Fruit fly (Drosophila melanogaster) whole organism, prepupa: ENCODE measurements around the gene Grl36b.
A peak's percentile ranks its signal among the peaks of the same experiment; 100 is the strongest.

Experiments
- Blimp-1 ChIP-seq: fragments of 200-800 bp; sonication (Bioruptor generic); optimal IDR thresholded peaks from 3 replicates; lab custom pipeline; 2017; ENCODE audit warnings: missing biosample characterization, missing genetic modification characterization, mild to moderate bottlenecking, moderate library complexity, missing genetic modification reagents
- CG10669 ChIP-seq: fragments of 200-800 bp; sonication (Bioruptor generic); optimal IDR thresholded peaks from 3 replicates; lab custom pipeline; 2018; ENCODE audit warnings: missing biosample characterization, mild to moderate bottlenecking, missing genetic modification characterization, moderate library complexity
- CG11762 ChIP-seq: fragments of 200-800 bp; sonication (Bioruptor generic); optimal IDR thresholded peaks from 3 replicates; lab custom pipeline; 2016; ENCODE audit warnings: missing biosample characterization, missing genetic modification characterization; ENCODE audit not compliant: insufficient read depth
- CG15336 ChIP-seq: fragments of 200-800 bp; sonication (Bioruptor generic); IDR thresholded peaks from 2 replicates; pipeline ENCODE4 v1.3.6; 2022; ENCODE audit warnings: missing biosample characterization, missing genetic modification characterization
- CG1621 ChIP-seq: fragments of 200-800 bp; sonication (Bioruptor generic); optimal IDR thresholded peaks from 3 replicates; lab custom pipeline; 2018; ENCODE audit warnings: missing biosample characterization, mild to moderate bottlenecking, missing genetic modification characterization
- CG3032 ChIP-seq: fragments of 200-800 bp; optimal IDR thresholded peaks from 2 replicates; lab custom pipeline; 2019; ENCODE audit warnings: missing biosample characterization, mild to moderate bottlenecking, missing genetic modification characterization, moderate library complexity
- CG34406 ChIP-seq: fragments of 200-800 bp; sonication (Bioruptor generic); optimal IDR thresholded peaks from 3 replicates; lab custom pipeline; 2016; ENCODE audit warnings: missing biosample characterization, missing genetic modification characterization
- CG6792 ChIP-seq: fragments of 200-800 bp; sonication (Bioruptor generic); optimal IDR thresholded peaks from 3 replicates; lab custom pipeline; 2016; ENCODE audit warnings: missing biosample characterization, missing genetic modification characterization
- CG6808 ChIP-seq: fragments of 200-800 bp; sonication (Bioruptor generic); optimal IDR thresholded peaks from 3 replicates; lab custom pipeline; 2017; ENCODE audit warnings: missing biosample characterization, missing genetic modification characterization, mild to moderate bottlenecking, moderate library complexity, missing genetic modification reagents
- CG7368 ChIP-seq: fragments of 200-800 bp; sonication (Bioruptor generic); optimal IDR thresholded peaks from 3 replicates; lab custom pipeline; 2016; ENCODE audit warnings: missing biosample characterization, missing genetic modification characterization
- CG8119 ChIP-seq: fragments of 200-800 bp; sonication (Bioruptor generic); IDR thresholded peaks from 3 replicates; pipeline ENCODE4 v1.3.6; 2022; ENCODE audit warnings: missing biosample characterization, missing genetic modification characterization
- CG8632 ChIP-seq: fragments of 200-800 bp; sonication (Bioruptor generic); optimal IDR thresholded peaks from 3 replicates; lab custom pipeline; 2016; ENCODE audit warnings: missing biosample characterization, missing genetic modification characterization
- Eip78C ChIP-seq: fragments of 200-800 bp; sonication (Bioruptor generic); peaks from one replicate; lab custom pipeline; 2016; ENCODE audit warnings: missing biosample characterization, missing genetic modification characterization
- Eip93F ChIP-seq: fragments of 200-800 bp; sonication (Bioruptor generic); optimal IDR thresholded peaks from 2 replicates; lab custom pipeline; 2016; ENCODE audit warnings: missing biosample characterization, mild to moderate bottlenecking, missing genetic modification characterization
- Hr38 ChIP-seq: sonication (Bioruptor generic); optimal IDR thresholded peaks from 2 replicates; lab custom pipeline; 2016; ENCODE audit warnings: missing biosample characterization, missing genetic modification characterization
- Hr39 ChIP-seq: fragments of 200-800 bp; sonication (Bioruptor generic); optimal IDR thresholded peaks from 2 replicates; lab custom pipeline; 2016; ENCODE audit warnings: missing biosample characterization, missing genetic modification characterization
- Met ChIP-seq: fragments of 200-800 bp; sonication (Bioruptor generic); optimal IDR thresholded peaks from 3 replicates; lab custom pipeline; 2016; ENCODE audit warnings: missing biosample characterization, missing genetic modification characterization
- Smox ChIP-seq: fragments of 200-800 bp; sonication (Bioruptor generic); optimal IDR thresholded peaks from 3 replicates; lab custom pipeline; 2016; ENCODE audit warnings: missing biosample characterization, missing genetic modification characterization
- Sox102F ChIP-seq: fragments of 200-800 bp; sonication (Bioruptor generic); optimal IDR thresholded peaks from 2 replicates; lab custom pipeline; 2016; ENCODE audit warnings: missing biosample characterization, mild to moderate bottlenecking, missing genetic modification characterization
- Sox15 ChIP-seq: fragments of 200-800 bp; sonication (Bioruptor generic); optimal IDR thresholded peaks from 3 replicates; lab custom pipeline; 2016; ENCODE audit warnings: missing biosample characterization, missing genetic modification characterization
- acj6 ChIP-seq: fragments of 200-800 bp; sonication (Bioruptor generic); optimal IDR thresholded peaks from 3 replicates; lab custom pipeline; 2016; ENCODE audit warnings: missing biosample characterization, missing genetic modification characterization
- dsx ChIP-seq: fragments of 200-800 bp; optimal IDR thresholded peaks from 3 replicates; lab custom pipeline; 2019; ENCODE audit warnings: missing biosample characterization, mild to moderate bottlenecking, missing genetic modification characterization, moderate library complexity; ENCODE audit not compliant: poor library complexity, severe bottlenecking
- esn ChIP-seq: fragments of 200-800 bp; sonication (Bioruptor generic); optimal IDR thresholded peaks from 2 replicates; lab custom pipeline; 2016; ENCODE audit warnings: missing biosample characterization, mild to moderate bottlenecking, missing genetic modification characterization, moderate library complexity
- fd59A ChIP-seq: fragments of 200-800 bp; sonication (Bioruptor generic); optimal IDR thresholded peaks from 2 replicates; lab custom pipeline; 2017; ENCODE audit warnings: missing biosample characterization, mild to moderate bottlenecking, missing genetic modification characterization, missing genetic modification reagents
- fd85E ChIP-seq: fragments of 200-800 bp; sonication (Bioruptor generic); optimal IDR thresholded peaks from 3 replicates; lab custom pipeline; 2016; ENCODE audit warnings: missing biosample characterization, missing genetic modification characterization
- fkh ChIP-seq: fragments of 200-800 bp; sonication (Bioruptor generic); optimal IDR thresholded peaks from 3 replicates; lab custom pipeline; 2017; ENCODE audit warnings: missing biosample characterization, mild to moderate bottlenecking, missing genetic modification characterization, moderate library complexity
- lz ChIP-seq: fragments of 200-800 bp; sonication (Bioruptor generic); optimal IDR thresholded peaks from 3 replicates; lab custom pipeline; 2016; ENCODE audit warnings: missing biosample characterization, missing genetic modification characterization
- net ChIP-seq: fragments of 200-800 bp; sonication (Bioruptor generic); optimal IDR thresholded peaks from 3 replicates; lab custom pipeline; 2016; ENCODE audit warnings: missing biosample characterization, missing genetic modification characterization
- pdm3 ChIP-seq: fragments of 200-800 bp; sonication (Bioruptor generic); optimal IDR thresholded peaks from 3 replicates; lab custom pipeline; 2016; ENCODE audit warnings: missing biosample characterization, missing genetic modification characterization
- salr ChIP-seq, 2 experiments: fragments of 200-800 bp; sonication (Bioruptor generic); optimal IDR thresholded peaks; 3 replicates each; lab custom pipeline; 2016 to 2018; ENCODE audit warnings: missing biosample characterization in 2 of 2, missing genetic modification characterization in 2 of 2, mild to moderate bottlenecking in 1 of 2
- ss ChIP-seq, 2 experiments: fragments of 200-800 bp; sonication (Bioruptor generic); optimal IDR thresholded peaks; 2 replicates in 1 of 2; 3 replicates in 1 of 2; lab custom pipeline; 2017 to 2018; ENCODE audit warnings: mild to moderate bottlenecking in 2 of 2, missing biosample characterization in 2 of 2, missing genetic modification characterization in 2 of 2, moderate library complexity in 1 of 2
- svp ChIP-seq: fragments of 200-800 bp; sonication (Bioruptor generic); peaks from one replicate; lab custom pipeline; 2016; ENCODE audit warnings: missing biosample characterization, missing genetic modification characterization
- vri ChIP-seq: fragments of 200-800 bp; sonication (Bioruptor generic); optimal IDR thresholded peaks from 3 replicates; lab custom pipeline; 2016; ENCODE audit warnings: missing biosample characterization, mild to moderate bottlenecking, missing genetic modification characterization

The Grl36b gene

DNA sequence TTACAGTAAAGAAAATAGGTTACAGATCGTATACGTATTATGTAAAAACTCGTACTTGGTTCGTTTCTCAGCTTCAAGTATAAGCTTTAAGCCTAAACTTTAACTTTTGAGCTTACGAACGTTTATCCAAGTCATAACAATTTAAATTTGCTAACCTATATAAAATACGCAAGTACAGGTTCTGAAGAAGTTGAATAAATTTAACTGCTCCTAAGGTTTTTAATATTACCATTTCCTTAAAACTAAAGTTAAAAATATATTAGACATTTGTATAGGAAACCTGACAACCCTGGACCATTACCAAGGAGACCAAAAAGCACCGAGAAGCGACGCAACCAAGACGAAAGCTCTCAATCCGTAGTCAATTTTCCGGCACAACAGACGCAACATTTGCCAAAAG, 5.9 kb downstream of the Grl36b start, which contains the start of gene CG5758 (continued):
- no peak for TF ChIP-seq Sox102F
- TF ChIP-seq lz = peak; percentile 29
- TF ChIP-seq svp = peak; percentile 87
- TF ChIP-seq CG8632 (GFP tag; lab: Kevin White, UChicago) = no peak
- no peak for TF ChIP-seq fd85E (GFP tag; lab: Kevin White, UChicago)
- TF ChIP-seq CG7368 (GFP tag; lab: Kevin White, UChicago) = no peak
- peak; percentile 79 for TF ChIP-seq CG1621 (tag; lab: Kevin White, UChicago)
- TF ChIP-seq CG6808 (GFP tag; lab: Kevin White, UChicago) = no peak
- TF ChIP-seq dsx (GFP tag; lab: Kevin White, UChicago) = no peak
- no peak for TF ChIP-seq CG34406
- TF ChIP-seq CG8119 (GFP tag; lab: Robert Waterston, UW) = peak; percentile 16; the same call in 1 of the 3 replicates
- TF ChIP-seq Sox15 = no peak

DNA sequence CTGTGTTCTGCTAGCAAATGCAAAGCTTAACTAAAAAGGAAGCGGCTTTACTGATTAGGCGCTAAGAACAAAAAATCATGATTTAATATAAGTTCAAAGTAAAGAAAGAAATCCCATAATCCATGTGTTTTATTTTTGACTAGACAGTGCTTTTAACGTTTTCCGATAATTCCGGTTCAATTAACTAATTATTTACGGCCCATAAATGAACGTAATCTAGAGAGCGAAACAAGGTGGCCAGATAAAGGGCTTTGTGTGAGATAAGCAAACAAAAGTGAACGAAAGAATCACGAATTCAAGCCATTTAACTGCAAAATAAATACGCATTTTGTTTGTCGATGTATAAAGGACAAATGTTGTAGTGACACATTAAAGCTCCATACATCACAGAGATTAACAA, 10.4 kb downstream of the Grl36b start:
- TF ChIP-seq Hr38 (GFP tag; lab: Kevin White, UChicago) = no peak
- TF ChIP-seq vri (GFP tag; lab: Kevin White, UChicago) = peak; percentile 31
- TF ChIP-seq svp = peak; percentile 54
- peak; percentile 13 for TF ChIP-seq fkh (GFP tag; lab: Kevin White, UChicago)
- TF ChIP-seq CG11762 (GFP tag; lab: Kevin White, UChicago) = no peak

DNA sequence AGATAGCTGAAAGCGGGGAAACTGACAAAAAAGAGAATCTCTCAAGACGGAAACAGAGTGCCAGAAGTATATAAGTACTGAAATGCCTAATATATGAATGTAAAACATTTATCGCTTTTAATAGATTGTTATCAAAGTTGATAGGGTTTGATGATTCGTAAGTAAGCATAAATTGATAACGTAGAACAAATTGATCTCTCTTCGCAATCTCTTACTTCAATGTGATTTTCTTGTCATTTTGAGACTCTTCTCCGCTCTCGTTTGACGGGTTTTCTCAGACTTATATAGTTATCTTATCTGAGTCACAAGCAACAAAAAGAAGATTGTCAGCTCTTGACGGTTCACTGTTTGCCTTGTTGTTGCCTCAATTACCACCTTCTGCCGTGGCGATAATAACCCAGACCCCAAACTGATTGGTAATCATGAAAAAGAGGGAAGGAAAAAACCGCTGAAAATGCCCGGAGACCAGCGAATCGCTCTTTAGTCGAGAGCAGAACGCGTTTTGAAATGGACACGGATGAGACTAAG, 11.3 kb downstream of the Grl36b start, which contains the start of gene CG15152:
TSS of gene CG15152 (plus strand) at position 372 of the 528 bp plus-strand sequence.
- TF ChIP-seq dsx (GFP tag; lab: Kevin White, UChicago) (no peak), vri (GFP tag; lab: Kevin White, UChicago) (peak; percentile 22), Eip78C (peak; percentile 6), svp (peak; percentile 77), Eip93F (peak; percentile 48), fkh (GFP tag; lab: Kevin White, UChicago) (no peak)

DNA sequence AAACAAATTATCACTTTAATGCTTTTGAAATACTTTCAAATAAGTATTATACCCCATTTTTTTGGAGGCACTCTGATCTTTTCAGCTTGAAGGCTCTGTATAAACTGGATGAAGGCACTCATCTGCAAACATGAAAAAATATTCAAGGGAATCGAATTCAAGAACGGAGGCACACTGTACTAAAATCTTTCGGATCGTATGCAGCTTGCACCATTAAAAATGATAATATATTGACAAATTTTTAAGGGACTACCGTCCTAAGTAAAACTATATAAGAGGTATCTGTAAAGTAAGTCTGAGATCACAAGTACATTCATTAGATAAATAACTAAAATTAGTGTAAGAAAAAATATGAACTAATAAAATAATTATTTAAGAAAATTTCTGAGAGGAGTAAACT, 12.5 kb downstream of the Grl36b start, which contains the start of gene CG44476:
TSS of gene CG44476 (minus strand) at position 101 of the 400 bp plus-strand sequence.
- TF ChIP-seq acj6 (GFP tag; lab: Kevin White, UChicago) (no peak), Hr39 (no peak), CG8119 (GFP tag; lab: Robert Waterston, UW) (no peak), CG10669 (no peak), fd85E (GFP tag; lab: Kevin White, UChicago) (no peak), Sox15 (no peak)
- TF ChIP-seq, all 60 proteins: peak for 0

DNA sequence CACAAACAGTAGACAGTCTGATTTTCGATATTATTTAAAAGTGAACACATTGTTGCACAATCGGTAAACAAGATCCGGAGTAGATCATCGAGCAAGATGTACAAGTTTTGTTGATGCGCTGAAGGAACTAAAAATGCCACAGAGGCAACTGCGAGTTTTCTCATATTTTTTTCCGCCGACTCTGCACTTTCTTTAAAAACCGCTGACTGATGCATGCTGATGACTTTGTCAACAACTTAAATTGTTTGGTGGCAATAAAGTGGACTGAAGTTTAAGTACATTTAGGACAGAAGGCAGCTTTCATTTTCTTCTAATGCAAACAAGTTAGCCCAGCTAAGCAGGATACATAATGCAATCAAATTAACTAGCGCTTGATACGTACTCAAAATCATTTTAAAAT, 13.1 kb downstream of the Grl36b start:
- no peak for TF ChIP-seq Smox
- no peak for TF ChIP-seq fkh (GFP tag; lab: Kevin White, UChicago)
- TF ChIP-seq CG34406 = no peak
- no peak for TF ChIP-seq Sox15
- no peak for TF ChIP-seq Met (GFP tag; lab: Kevin White, UChicago)
- no peak for TF ChIP-seq pdm3 (GFP tag; lab: Kevin White, UChicago)
- no peak for TF ChIP-seq fd59A (GFP tag; lab: Kevin White, UChicago)
- no peak for TF ChIP-seq net (GFP tag; lab: Kevin White, UChicago)
- no peak for TF ChIP-seq CG6792 (GFP tag; lab: Kevin White, UChicago)
- no peak for TF ChIP-seq CG3032 (tag; lab: Kevin White, UChicago)
- TF ChIP-seq ss (GFP tag; optimal IDR thresholded peaks at IDR 0.05; lab: Kevin White, UChicago) = no peak
- no peak for TF ChIP-seq CG8632 (GFP tag; lab: Kevin White, UChicago)
- TF ChIP-seq CG15336 = no peak

DNA sequence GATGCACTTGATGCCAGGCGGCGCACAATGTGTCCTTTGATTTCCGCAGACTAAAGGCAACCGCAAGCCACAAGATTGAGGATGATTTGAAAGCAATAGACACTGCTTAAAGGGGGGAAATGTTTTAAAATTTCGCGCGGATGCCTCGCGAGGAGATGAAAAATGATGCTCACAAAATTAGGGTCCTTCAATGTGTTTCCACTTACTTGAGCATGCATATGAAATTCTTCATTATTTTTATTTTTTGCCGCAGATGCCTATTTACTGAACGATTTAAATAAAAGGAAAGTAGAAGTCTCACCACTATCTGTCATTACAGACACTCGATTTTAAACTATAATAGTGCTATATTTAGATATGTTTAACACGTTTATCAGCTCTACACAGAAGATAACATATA, 29.3 kb downstream of the Grl36b start, which contains the start of gene Slc25A46b:
TSS of gene Slc25A46b (plus strand) at position 301 of the 400 bp plus-strand sequence.
- no peak for TF ChIP-seq fd85E (GFP tag; lab: Kevin White, UChicago)
- no peak for TF ChIP-seq salr (GFP tag; optimal IDR thresholded peaks at IDR 0.05; lab: Kevin White, UChicago)
- no peak for TF ChIP-seq esn (GFP tag; lab: Kevin White, UChicago)
- no peak for TF ChIP-seq Blimp-1
